Fruit fly (Drosophila melanogaster) whole organism, prepupa: ENCODE data around the gene CG42821.

Experiments used
- CG11294 ChIP-seq: fragments of 200-800 bp; sonication (Bioruptor generic); IDR thresholded peaks from 2 replicates; pipeline ENCODE4 v1.3.6; 2022; ENCODE audit warnings: missing biosample characterization, missing genetic modification characterization
- CG31627 ChIP-seq: fragments of 200-800 bp; sonication (Bioruptor generic); optimal IDR thresholded peaks from 3 replicates; lab custom pipeline; 2016; ENCODE audit warnings: missing biosample characterization, missing genetic modification characterization
- CG6854 ChIP-seq: fragments of 200-800 bp; sonication (Bioruptor generic); optimal IDR thresholded peaks from 2 replicates; lab custom pipeline; 2017; ENCODE audit warnings: missing biosample characterization, mild to moderate bottlenecking, missing genetic modification characterization
- Gug ChIP-seq: fragments of 200-800 bp; sonication (Bioruptor generic); IDR thresholded peaks from 2 replicates; pipeline ENCODE4 v1.3.6; 2022; ENCODE audit warnings: missing biosample characterization, missing genetic modification characterization
- Sox15 ChIP-seq: fragments of 200-800 bp; sonication (Bioruptor generic); optimal IDR thresholded peaks from 3 replicates; lab custom pipeline; 2016; ENCODE audit warnings: missing biosample characterization, missing genetic modification characterization

DNA sequence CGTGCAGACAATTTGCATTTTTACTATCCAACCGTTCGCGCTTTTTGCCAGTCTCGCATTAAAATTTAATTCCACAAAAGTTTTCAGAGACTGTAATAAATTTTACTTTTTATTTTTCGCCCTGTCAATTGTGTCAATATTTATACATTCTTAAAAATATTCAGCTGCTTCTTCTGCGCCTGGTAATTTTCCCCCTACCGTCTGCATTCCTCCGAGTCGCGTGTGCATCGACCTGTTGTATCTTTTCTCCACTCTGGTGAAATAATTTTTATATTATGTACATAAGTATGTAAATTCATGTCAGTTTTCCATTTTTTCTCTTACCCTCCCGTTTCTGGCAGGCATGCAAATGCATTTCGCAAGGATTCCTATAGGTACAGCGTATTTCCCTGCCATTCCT, 9.7 kb upstream of the CG42821 start, which contains the start of gene CG34279:
- no peak for TF ChIP-seq Sox15 (GFP tag; lab: Kevin White, UChicago)
- TF ChIP-seq CG31627 (GFP tag; lab: Kevin White, UChicago): no peak
- TF ChIP-seq CG11294 (GFP tag; lab: Robert Waterston, UW): no peak
- no peak for TF ChIP-seq Gug
- no peak for TF ChIP-seq CG6854 (GFP tag; lab: Kevin White, UChicago)
